Fruit fly (Drosophila melanogaster) whole organism, embryonic: ENCODE results near the gene CG7328.
A peak's percentile ranks its signal among the peaks of the same experiment; 100 is the strongest.

ENCODE experiments used
- C15 ChIP-seq: fragments of 200-800 bp; sonication (Bioruptor generic); IDR thresholded peaks from 3 replicates; pipeline ENCODE4 v1.3.6; 2022; ENCODE audit warnings: missing biosample characterization, missing genetic modification characterization
- CG11085 ChIP-seq: fragments of 200-800 bp; sonication (Bioruptor generic); IDR thresholded peaks from 2 replicates; pipeline ENCODE4 v1.3.6; 2022; ENCODE audit warnings: missing biosample characterization, missing genetic modification characterization
- CG11696 ChIP-seq: fragments of 200-800 bp; sonication (Bioruptor generic); IDR thresholded peaks from 2 replicates; pipeline ENCODE4 v1.3.6; 2022; ENCODE audit warnings: missing biosample characterization, missing genetic modification characterization
- CG11723 ChIP-seq: fragments of 200-800 bp; sonication (Bioruptor generic); optimal IDR thresholded peaks from 2 replicates; lab custom pipeline; 2017; ENCODE audit warnings: missing biosample characterization, mild to moderate bottlenecking, missing genetic modification characterization
- CG12104 ChIP-seq: fragments of 200-800 bp; sonication (Bioruptor generic); optimal IDR thresholded peaks from 3 replicates; lab custom pipeline; 2016; ENCODE audit warnings: missing biosample characterization, missing genetic modification characterization
- CG1233 ChIP-seq: fragments of 200-800 bp; sonication (Bioruptor generic); optimal IDR thresholded peaks from 4 replicates; lab custom pipeline; 2018; ENCODE audit warnings: missing biosample characterization, mild to moderate bottlenecking, missing genetic modification characterization
- CG14050 ChIP-seq: fragments of 200-800 bp; sonication (Bioruptor generic); IDR thresholded peaks from 3 replicates; pipeline ENCODE4 v1.3.6; 2022; ENCODE audit warnings: missing biosample characterization, missing genetic modification characterization
- CG14860 ChIP-seq: fragments of 200-800 bp; sonication (Bioruptor generic); IDR thresholded peaks from 3 replicates; pipeline ENCODE4 v1.3.6; 2022; ENCODE audit warnings: missing biosample characterization, missing genetic modification characterization; ENCODE audit not compliant: partially characterized antibody
- CG14965 ChIP-seq: fragments of 200-800 bp; sonication (Bioruptor generic); optimal IDR thresholded peaks from 2 replicates; lab custom pipeline; 2016; ENCODE audit warnings: missing biosample characterization, missing genetic modification characterization, borderline replicate concordance
- CG17912 ChIP-seq: fragments of 200-800 bp; sonication (Bioruptor generic); optimal IDR thresholded peaks from 2 replicates; lab custom pipeline; 2018; ENCODE audit warnings: missing biosample characterization, mild to moderate bottlenecking, missing genetic modification characterization
- CG2202 ChIP-seq: fragments of 200-800 bp; sonication (Bioruptor generic); optimal IDR thresholded peaks from 2 replicates; lab custom pipeline; 2018; ENCODE audit warnings: missing biosample characterization, mild to moderate bottlenecking, missing genetic modification characterization
- CG30020 ChIP-seq: fragments of 200-800 bp; optimal IDR thresholded peaks from 2 replicates; lab custom pipeline; 2019; ENCODE audit warnings: missing biosample characterization, mild to moderate bottlenecking, missing genetic modification characterization, moderate library complexity
- CG32772 ChIP-seq: fragments of 200-800 bp; sonication (Bioruptor generic); IDR thresholded peaks from 2 replicates; pipeline ENCODE4 v1.3.6; 2022; ENCODE audit warnings: missing biosample characterization, missing genetic modification characterization
- CG33213 ChIP-seq: fragments of 200-800 bp; sonication (Bioruptor generic); optimal IDR thresholded peaks from 3 replicates; lab custom pipeline; 2016; ENCODE audit warnings: missing biosample characterization, missing genetic modification characterization
- CG4282 ChIP-seq: fragments of 200-800 bp; sonication (Bioruptor generic); optimal IDR thresholded peaks from 2 replicates; lab custom pipeline; 2016; ENCODE audit warnings: missing biosample characterization, missing genetic modification characterization
- CG4707 ChIP-seq: fragments of 200-800 bp; sonication (Bioruptor generic); optimal IDR thresholded peaks from 2 replicates; lab custom pipeline; 2018; ENCODE audit warnings: missing biosample characterization, mild to moderate bottlenecking, missing genetic modification characterization, moderate library complexity
- CG4854 ChIP-seq: fragments of 200-800 bp; sonication (Bioruptor generic); optimal IDR thresholded peaks from 2 replicates; lab custom pipeline; 2016; ENCODE audit warnings: missing biosample characterization, missing genetic modification characterization, inconsistent platforms
- CG5953 ChIP-seq: fragments of 200-800 bp; sonication (Bioruptor generic); IDR thresholded peaks from 2 replicates; pipeline ENCODE4 v1.3.6; 2022; ENCODE audit warnings: missing biosample characterization, missing genetic modification characterization
- CG7357 ChIP-seq: fragments of 200-800 bp; sonication (Bioruptor generic); IDR thresholded peaks from 3 replicates; pipeline ENCODE4 v1.3.6; 2022; ENCODE audit warnings: missing biosample characterization, missing genetic modification characterization
- Dfd ChIP-seq, 2 experiments: fragments of >200 bp; optimal IDR thresholded peaks; 2 replicates each; lab custom pipeline; 2017; ENCODE audit warnings: missing biosample characterization in 2 of 2, missing genetic modification characterization in 2 of 2
- E2f1 ChIP-seq: fragments of 200-800 bp; sonication (Bioruptor generic); IDR thresholded peaks from 2 replicates; pipeline ENCODE4 v1.3.6; 2022; ENCODE audit warnings: missing biosample characterization, missing genetic modification characterization
- Hr39 ChIP-seq: fragments of >200 bp; optimal IDR thresholded peaks from 2 replicates; lab custom pipeline; 2017
- Lim3 ChIP-seq: fragments of 200-800 bp; sonication (Bioruptor generic); IDR thresholded peaks from 2 replicates; pipeline ENCODE4 v1.3.6; 2022; ENCODE audit warnings: missing biosample characterization, missing genetic modification characterization
- Max ChIP-seq: fragments of 200-800 bp; sonication (Bioruptor generic); optimal IDR thresholded peaks from 2 replicates; lab custom pipeline; 2016; ENCODE audit warnings: missing biosample characterization, mild to moderate bottlenecking, missing genetic modification characterization
- Meics ChIP-seq: fragments of 200-800 bp; sonication (Bioruptor generic); optimal IDR thresholded peaks from 2 replicates; lab custom pipeline; 2017; ENCODE audit warnings: missing biosample characterization, mild to moderate bottlenecking, missing genetic modification characterization
- NC2α ChIP-seq: fragments of 200-800 bp; sonication (Bioruptor generic); optimal IDR thresholded peaks from 2 replicates; lab custom pipeline; 2016; ENCODE audit warnings: missing biosample characterization, missing genetic modification characterization
- Ptx1 ChIP-seq: fragments of 200-800 bp; sonication (Bioruptor generic); IDR thresholded peaks from 2 replicates; pipeline ENCODE4 v1.3.6; 2022; ENCODE audit warnings: missing biosample characterization, missing genetic modification characterization
- Spps ChIP-seq: fragments of 200-800 bp; sonication (Bioruptor generic); optimal IDR thresholded peaks from 2 replicates; lab custom pipeline; 2018; ENCODE audit warnings: missing biosample characterization, mild to moderate bottlenecking, missing genetic modification characterization
- TFAM ChIP-seq: fragments of 200-800 bp; sonication (Bioruptor generic); optimal IDR thresholded peaks from 2 replicates; lab custom pipeline; 2017; ENCODE audit warnings: missing biosample characterization, missing genetic modification characterization, inconsistent platforms
- Trl ChIP-seq, 3 experiments: fragments of >200 bp in 2 of 3; fragments of 200-800 bp in 1 of 3; sonication (Bioruptor generic) in 1 of 3; optimal IDR thresholded peaks; 2 replicates in 1 of 3; 3 replicates in 2 of 3; lab custom pipeline; 2016 to 2017; ENCODE audit warnings: missing biosample characterization in 1 of 3, missing genetic modification characterization in 1 of 3
- abd-A ChIP-seq: fragments of 200-800 bp; sonication (Bioruptor generic); optimal IDR thresholded peaks from 3 replicates; lab custom pipeline; 2019; ENCODE audit warnings: missing biosample characterization, mild to moderate bottlenecking, missing genetic modification characterization, moderate library complexity
- cato ChIP-seq: fragments of 200-800 bp; sonication (Bioruptor generic); optimal IDR thresholded peaks from 2 replicates; lab custom pipeline; 2016; ENCODE audit warnings: missing biosample characterization, missing genetic modification characterization, borderline replicate concordance
- crc ChIP-seq: fragments of 200-800 bp; sonication (Bioruptor generic); optimal IDR thresholded peaks from 2 replicates; lab custom pipeline; 2016; ENCODE audit warnings: missing biosample characterization, missing genetic modification characterization
- dati ChIP-seq: fragments of 200-800 bp; sonication (Bioruptor generic); IDR thresholded peaks from 2 replicates; pipeline ENCODE4 v1.3.6; 2022; ENCODE audit warnings: missing biosample characterization, missing genetic modification characterization
- dmrt99B ChIP-seq: fragments of 200-800 bp; sonication (Bioruptor generic); optimal IDR thresholded peaks from 2 replicates; lab custom pipeline; 2018; ENCODE audit warnings: missing biosample characterization, mild to moderate bottlenecking, missing genetic modification characterization, moderate library complexity
- eve ChIP-seq, 2 experiments: fragments of >200 bp; optimal IDR thresholded peaks; 2 replicates each; lab custom pipeline; 2017; ENCODE audit warnings: missing biosample characterization in 2 of 2, missing genetic modification characterization in 2 of 2
- ewg ChIP-seq: fragments of 200-800 bp; sonication (Bioruptor generic); optimal IDR thresholded peaks from 3 replicates; lab custom pipeline; 2017; ENCODE audit warnings: mild to moderate bottlenecking, missing biosample characterization, missing genetic modification reagents, missing genetic modification characterization
- exex ChIP-seq: fragments of 200-800 bp; sonication (Bioruptor generic); optimal IDR thresholded peaks from 4 replicates; lab custom pipeline; 2018; ENCODE audit warnings: missing biosample characterization, mild to moderate bottlenecking, missing genetic modification characterization, moderate library complexity
- gt ChIP-seq: fragments of 200-800 bp; sonication (Bioruptor generic); IDR thresholded peaks from 2 replicates; pipeline ENCODE4 v1.3.6; 2022; ENCODE audit warnings: missing biosample characterization, missing genetic modification characterization
- maf-S ChIP-seq: fragments of 200-800 bp; sonication (Bioruptor generic); optimal IDR thresholded peaks from 2 replicates; lab custom pipeline; 2016; ENCODE audit warnings: missing biosample characterization, missing genetic modification characterization
- nau ChIP-seq: fragments of 200-800 bp; sonication (Bioruptor generic); optimal IDR thresholded peaks from 3 replicates; lab custom pipeline; 2017; ENCODE audit warnings: missing biosample characterization, mild to moderate bottlenecking, missing genetic modification characterization, missing genetic modification reagents
- nom ChIP-seq: fragments of 200-800 bp; sonication (Bioruptor generic); optimal IDR thresholded peaks from 2 replicates; lab custom pipeline; 2017; ENCODE audit warnings: missing biosample characterization, missing genetic modification characterization, mild to moderate bottlenecking, moderate library complexity, missing genetic modification reagents
- peb ChIP-seq: fragments of 200-800 bp; sonication (Bioruptor generic); IDR thresholded peaks from 2 replicates; pipeline ENCODE4 v1.3.6; 2022; ENCODE audit warnings: missing biosample characterization, missing genetic modification characterization
- pum ChIP-seq: fragments of 200-800 bp; sonication (Bioruptor generic); optimal IDR thresholded peaks from 2 replicates; lab custom pipeline; 2016; ENCODE audit warnings: missing biosample characterization, missing genetic modification characterization
- sens-2 ChIP-seq: fragments of 200-800 bp; sonication (Bioruptor generic); IDR thresholded peaks from 2 replicates; pipeline ENCODE4 v1.3.6; 2022; ENCODE audit warnings: missing biosample characterization, missing genetic modification characterization
- slp2 ChIP-seq: fragments of 200-800 bp; sonication (Bioruptor generic); optimal IDR thresholded peaks from 2 replicates; lab custom pipeline; 2016; ENCODE audit warnings: missing biosample characterization, missing genetic modification characterization
- sqz ChIP-seq: fragments of 200-800 bp; sonication (Bioruptor generic); optimal IDR thresholded peaks from 3 replicates; lab custom pipeline; 2018; ENCODE audit warnings: missing biosample characterization, mild to moderate bottlenecking, missing genetic modification characterization
- stc ChIP-seq: fragments of 200-800 bp; sonication (Bioruptor generic); IDR thresholded peaks from 2 replicates; pipeline ENCODE4 v1.3.6; 2022; ENCODE audit warnings: missing biosample characterization, missing genetic modification characterization
- usp ChIP-seq: fragments of >200 bp; optimal IDR thresholded peaks from 2 replicates; lab custom pipeline; 2017; ENCODE audit warnings: missing biosample characterization, missing genetic modification characterization
- wdn ChIP-seq: fragments of 200-800 bp; sonication (Bioruptor generic); IDR thresholded peaks from 2 replicates; pipeline ENCODE4 v1.3.6; 2022; ENCODE audit warnings: missing biosample characterization, missing genetic modification characterization
- zf30C ChIP-seq: fragments of 200-800 bp; sonication (Bioruptor generic); optimal IDR thresholded peaks from 3 replicates; lab custom pipeline; 2018; ENCODE audit warnings: missing biosample characterization, mild to moderate bottlenecking, missing genetic modification characterization

The CG7328 gene

dm6 chr3L:20185206-20185868, 44.9 kb upstream of the CG7328 start (continued):
- no peak for TF ChIP-seq CG1233 (GFP tag; lab: Kevin White, UChicago)
- TF ChIP-seq gt = no peak
- no peak for TF ChIP-seq TFAM (GFP tag; lab: Kevin White, UChicago)
- TF ChIP-seq eve (GFP tag; optimal IDR thresholded peaks at IDR 0.05; lab: Kevin White, UChicago) = peak in 1 of 2 experiments; percentile 81
- peak; percentile 58 for TF ChIP-seq cato
- no peak for TF ChIP-seq CG32772
- TF ChIP-seq CG4282 = no peak
- TF ChIP-seq NC2α (GFP tag; lab: Kevin White, UChicago) = no peak
- TF ChIP-seq CG4707 (GFP tag; lab: Kevin White, UChicago) = no peak
- TF ChIP-seq CG7357 (GFP tag; lab: Robert Waterston, UW) = no peak
- no peak for TF ChIP-seq stc
- no peak for TF ChIP-seq abd-A (tag; lab: Kevin White, UChicago)
- no peak for TF ChIP-seq pum
- TF ChIP-seq sqz (GFP tag; lab: Kevin White, UChicago) = no peak
- no peak for TF ChIP-seq dati (GFP tag; lab: Robert Waterston, UW)
- peak; percentile 5 for TF ChIP-seq Max
- no peak for TF ChIP-seq zf30C
- no peak for TF ChIP-seq E2f1 (GFP tag; lab: Robert Waterston, UW)
- TF ChIP-seq maf-S = peak; percentile 8
- TF ChIP-seq ewg (GFP tag; lab: Kevin White, UChicago) = peak; percentile 32
- TF ChIP-seq slp2 (GFP tag; lab: Kevin White, UChicago) = no peak
- TF ChIP-seq Dfd (GFP tag; optimal IDR thresholded peaks at IDR 0.05; lab: Kevin White, UChicago) = no peak
- TF ChIP-seq nau (GFP tag; lab: Kevin White, UChicago) = peak; percentile 43
- TF ChIP-seq CG33213 = peak; percentile 7
- no peak for TF ChIP-seq Hr39 (lab: Kevin White, UChicago)
- peak; percentile 32; the same call in 1 of the 3 replicates for TF ChIP-seq CG14050
- TF ChIP-seq peb = no peak
- peak; percentile 53 for TF ChIP-seq dmrt99B (tag; lab: Kevin White, UChicago)
- no peak for TF ChIP-seq CG12104 (GFP tag; lab: Kevin White, UChicago)
- no peak for TF ChIP-seq nom (GFP tag; lab: Kevin White, UChicago)
- peak; percentile 60; the same call in 1 of the 2 replicates for TF ChIP-seq CG11696 (GFP tag; lab: Robert Waterston, UW)
- no peak for TF ChIP-seq sens-2 (GFP tag; lab: Robert Waterston, UW)
- no peak for TF ChIP-seq Spps (tag; lab: Kevin White, UChicago)
- TF ChIP-seq CG11085 = no peak
- TF ChIP-seq Lim3 (GFP tag; lab: Robert Waterston, UW) = no peak
- no peak for TF ChIP-seq CG14860 (GFP tag; lab: Robert Waterston, UW)
- no peak for TF ChIP-seq CG17912
- no peak for TF ChIP-seq CG14965 (GFP tag; lab: Kevin White, UChicago)
- no peak for TF ChIP-seq Trl (optimal IDR thresholded peaks at IDR 0.05; lab: Kevin White, UChicago)
- peak; percentile 0 for TF ChIP-seq Trl (GFP tag; optimal IDR thresholded peaks at IDR 0.05; lab: Kevin White, UChicago)
- no peak for TF ChIP-seq C15 (GFP tag; lab: Robert Waterston, UW)
- no peak for TF ChIP-seq exex (tag; lab: Kevin White, UChicago)
- no peak for TF ChIP-seq crc (GFP tag; lab: Kevin White, UChicago)
- peak; percentile 47; the same call in 1 of the 2 replicates for TF ChIP-seq Ptx1 (GFP tag; lab: Robert Waterston, UW)
- TF ChIP-seq CG30020 (tag; lab: Kevin White, UChicago) = no peak
- TF ChIP-seq Meics (GFP tag; lab: Kevin White, UChicago) = peak; percentile 52
- no peak for TF ChIP-seq wdn (GFP tag; lab: Robert Waterston, UW)
- TF ChIP-seq CG11723 = no peak
- no peak for TF ChIP-seq CG5953
- TF ChIP-seq usp (GFP tag; lab: Kevin White, UChicago) = no peak
- no peak for TF ChIP-seq CG2202 (tag; lab: Kevin White, UChicago)
- TF ChIP-seq CG4854 (GFP tag; lab: Kevin White, UChicago) = no peak
